Worm (Caenorhabditis elegans) whole organism, L1 larva: ENCODE results near the gene his-42.

ENCODE experiments used
- C16A3.4 ChIP-seq: fragments of 150-350 bp; optimal IDR thresholded peaks from 2 replicates; lab custom pipeline; 2014; ENCODE audit warnings: missing biosample characterization, missing genetic modification characterization
- Y116A8C.19 ChIP-seq: sonication (generic microtip); optimal IDR thresholded peaks from 2 replicates; lab custom pipeline; 2016; ENCODE audit warnings: missing compliant biosample characterization, missing genetic modification characterization, borderline replicate concordance
- alr-1 ChIP-seq: fragments of 200-800 bp; sonication (Bioruptor generic); optimal IDR thresholded peaks from 2 replicates; lab custom pipeline; 2018; ENCODE audit warnings: borderline replicate concordance, mild to moderate bottlenecking, missing genetic modification characterization, missing compliant biosample characterization
- ama-1 ChIP-seq: fragments of 150-350 bp; optimal IDR thresholded peaks from 2 replicates; lab custom pipeline; 2014
- ceh-8 ChIP-seq: fragments of 200-800 bp; sonication (Bioruptor generic); optimal IDR thresholded peaks from 2 replicates; lab custom pipeline; 2018; ENCODE audit warnings: mild to moderate bottlenecking, missing genetic modification characterization, moderate library complexity, missing compliant biosample characterization
- ceh-82 ChIP-seq, 3 experiments: fragments of 150-350 bp in 1 of 3; sonication (generic microtip) in 2 of 3; optimal IDR thresholded peaks; 2 replicates each; lab custom pipeline; 2014 to 2017; ENCODE audit warnings: missing biosample characterization in 3 of 3, missing genetic modification characterization in 3 of 3
- ceh-88 ChIP-seq: fragments of 200-800 bp; sonication (Bioruptor generic); IDR thresholded peaks from 2 replicates; pipeline ENCODE4 v1.3.6; 2022; ENCODE audit warnings: missing genetic modification characterization, missing compliant biosample characterization
- ceh-90 ChIP-seq: sonication (generic microtip); optimal IDR thresholded peaks from 2 replicates; lab custom pipeline; 2016; ENCODE audit warnings: missing genetic modification characterization, missing compliant biosample characterization
- dsc-1 ChIP-seq: sonication (generic microtip); optimal IDR thresholded peaks from 2 replicates; lab custom pipeline; 2016; ENCODE audit warnings: mild to moderate bottlenecking, missing genetic modification characterization, missing compliant biosample characterization
- efl-1 ChIP-seq, 4 experiments: fragments of 150-350 bp; optimal IDR thresholded peaks in 3 of 4; peaks in 1 of 4; 1 replicate in 1 of 4; 2 replicates in 3 of 4; lab custom pipeline; 2014; ENCODE audit warnings: missing biosample characterization in 2 of 4, missing genetic modification characterization in 2 of 4, missing genetic modification reagents in 2 of 4
- ets-5 ChIP-seq: fragments of 200-800 bp; sonication (Bioruptor generic); IDR thresholded peaks from 2 replicates; pipeline ENCODE4 v1.3.6; 2022; ENCODE audit warnings: missing genetic modification characterization, missing compliant biosample characterization
- fkh-8 ChIP-seq: sonication (generic microtip); optimal IDR thresholded peaks from 2 replicates; lab custom pipeline; 2016; ENCODE audit warnings: mild to moderate bottlenecking, missing genetic modification characterization, missing compliant biosample characterization
- fos-1 ChIP-seq: fragments of 150-350 bp; optimal IDR thresholded peaks from 2 replicates; lab custom pipeline; 2014; ENCODE audit warnings: missing biosample characterization, missing genetic modification characterization
- grh-1 ChIP-seq: fragments of 200-800 bp; sonication (Bioruptor generic); IDR thresholded peaks from 2 replicates; pipeline ENCODE4 v1.3.6; 2022; ENCODE audit warnings: missing genetic modification reagents, missing genetic modification characterization, missing compliant biosample characterization
- hlh-4 ChIP-seq: sonication (generic microtip); optimal IDR thresholded peaks from 2 replicates; lab custom pipeline; 2016; ENCODE audit warnings: mild to moderate bottlenecking, missing genetic modification characterization, missing compliant biosample characterization
- hpl-2 ChIP-seq: fragments of 150-350 bp; optimal IDR thresholded peaks from 2 replicates; lab custom pipeline; 2014; ENCODE audit warnings: missing biosample characterization, missing genetic modification reagents, missing genetic modification characterization
- irx-1 ChIP-seq: sonication (generic microtip); optimal IDR thresholded peaks from 2 replicates; lab custom pipeline; 2016; ENCODE audit warnings: missing genetic modification characterization, missing compliant biosample characterization
- isw-1 ChIP-seq: fragments of 200-800 bp; sonication (Bioruptor generic); IDR thresholded peaks from 2 replicates; pipeline ENCODE4 v1.3.6; 2022; ENCODE audit warnings: missing genetic modification characterization, missing compliant biosample characterization
- lin-13 ChIP-seq: fragments of 150-350 bp; optimal IDR thresholded peaks from 2 replicates; lab custom pipeline; 2014; ENCODE audit warnings: missing biosample characterization, missing genetic modification reagents, missing genetic modification characterization
- lin-14 ChIP-seq: fragments of 200-800 bp; sonication (Bioruptor generic); optimal IDR thresholded peaks from 2 replicates; lab custom pipeline; 2018; ENCODE audit warnings: mild to moderate bottlenecking, missing genetic modification characterization, moderate library complexity, missing compliant biosample characterization
- lin-15B ChIP-seq: fragments of 150-350 bp; sonication (generic microtip); optimal IDR thresholded peaks from 3 replicates; lab custom pipeline; 2014; ENCODE audit warnings: missing biosample characterization, missing genetic modification characterization
- lin-39 ChIP-seq: fragments of 150-350 bp; optimal IDR thresholded peaks from 2 replicates; lab custom pipeline; 2014; ENCODE audit warnings: missing biosample characterization, missing genetic modification reagents, missing genetic modification characterization
- lir-3 ChIP-seq: sonication (generic microtip); optimal IDR thresholded peaks from 2 replicates; lab custom pipeline; 2016; ENCODE audit warnings: mild to moderate bottlenecking, missing genetic modification characterization, moderate library complexity, missing compliant biosample characterization; ENCODE audit not compliant: poor library complexity
- mef-2 ChIP-seq: fragments of 150-350 bp; optimal IDR thresholded peaks from 2 replicates; lab custom pipeline; 2014; ENCODE audit warnings: missing biosample characterization, missing genetic modification characterization
- nhr-12 ChIP-seq: sonication (generic microtip); optimal IDR thresholded peaks from 2 replicates; lab custom pipeline; 2017; ENCODE audit warnings: missing biosample characterization, missing genetic modification characterization
- nhr-20 ChIP-seq: sonication (generic microtip); optimal IDR thresholded peaks from 2 replicates; lab custom pipeline; 2016; ENCODE audit warnings: mild to moderate bottlenecking, missing genetic modification characterization, missing compliant biosample characterization
- nhr-28 ChIP-seq: fragments of 150-350 bp; optimal IDR thresholded peaks from 2 replicates; lab custom pipeline; 2014; ENCODE audit warnings: missing biosample characterization, missing genetic modification characterization
- nhr-47 ChIP-seq: sonication (generic microtip); optimal IDR thresholded peaks from 2 replicates; lab custom pipeline; 2016; ENCODE audit warnings: mild to moderate bottlenecking, missing genetic modification characterization, moderate library complexity, missing compliant biosample characterization
- nhr-77 ChIP-seq: fragments of 150-350 bp; optimal IDR thresholded peaks from 2 replicates; lab custom pipeline; 2014; ENCODE audit warnings: missing biosample characterization, missing genetic modification characterization
- nhr-85 ChIP-seq: sonication (generic microtip); peaks from one replicate; lab custom pipeline; 2016; ENCODE audit warnings: missing genetic modification characterization, inconsistent platforms, missing compliant biosample characterization
- pax-3 ChIP-seq: fragments of 200-800 bp; sonication (Bioruptor generic); optimal IDR thresholded peaks from 2 replicates; lab custom pipeline; 2018; ENCODE audit warnings: mild to moderate bottlenecking, missing genetic modification characterization, moderate library complexity, missing compliant biosample characterization
- pqm-1 ChIP-seq: sonication (generic microtip); optimal IDR thresholded peaks from 3 replicates; lab custom pipeline; 2017; ENCODE audit warnings: missing biosample characterization, missing genetic modification characterization
- rnt-1 ChIP-seq: sonication (generic microtip); optimal IDR thresholded peaks from 2 replicates; lab custom pipeline; 2016; ENCODE audit warnings: mild to moderate bottlenecking, missing genetic modification characterization, moderate library complexity, missing compliant biosample characterization
- skn-1 ChIP-seq: fragments of 150-350 bp; optimal IDR thresholded peaks from 2 replicates; lab custom pipeline; 2014; ENCODE audit warnings: missing biosample characterization, missing genetic modification characterization
- snpc-4 ChIP-seq: fragments of 150-350 bp; optimal IDR thresholded peaks from 2 replicates; lab custom pipeline; 2014; ENCODE audit warnings: missing biosample characterization, missing genetic modification characterization
- sup-37 ChIP-seq: fragments of 200-800 bp; sonication (Bioruptor generic); optimal IDR thresholded peaks from 2 replicates; lab custom pipeline; 2018; ENCODE audit warnings: mild to moderate bottlenecking, missing genetic modification characterization, missing compliant biosample characterization
- swsn-7 ChIP-seq: sonication (generic microtip); optimal IDR thresholded peaks from 2 replicates; lab custom pipeline; 2016; ENCODE audit warnings: missing genetic modification characterization, missing compliant biosample characterization
- unc-130 ChIP-seq: fragments of 150-350 bp; optimal IDR thresholded peaks from 2 replicates; lab custom pipeline; 2017; ENCODE audit warnings: missing biosample characterization, missing genetic modification characterization, inconsistent platforms
- unc-86 ChIP-seq: sonication (generic microtip); optimal IDR thresholded peaks from 2 replicates; lab custom pipeline; 2016; ENCODE audit warnings: missing genetic modification characterization, missing compliant biosample characterization
- vab-15 ChIP-seq: sonication (generic microtip); optimal IDR thresholded peaks from 2 replicates; lab custom pipeline; 2017; ENCODE audit warnings: missing genotype, mild to moderate bottlenecking, missing genetic modification characterization, missing compliant biosample characterization
- zag-1 ChIP-seq: fragments of 150-350 bp; optimal IDR thresholded peaks from 2 replicates; lab custom pipeline; 2014; ENCODE audit warnings: missing biosample characterization, missing genetic modification characterization
- zip-4 ChIP-seq: fragments of 200-800 bp; sonication (Bioruptor generic); optimal IDR thresholded peaks from 2 replicates; lab custom pipeline; 2018; ENCODE audit warnings: mild to moderate bottlenecking, missing genetic modification characterization, moderate library complexity, missing compliant biosample characterization
- ztf-4 ChIP-seq: fragments of 150-350 bp; optimal IDR thresholded peaks from 2 replicates; lab custom pipeline; 2014; ENCODE audit warnings: missing biosample characterization, missing genetic modification characterization

The his-42 gene

DNA sequence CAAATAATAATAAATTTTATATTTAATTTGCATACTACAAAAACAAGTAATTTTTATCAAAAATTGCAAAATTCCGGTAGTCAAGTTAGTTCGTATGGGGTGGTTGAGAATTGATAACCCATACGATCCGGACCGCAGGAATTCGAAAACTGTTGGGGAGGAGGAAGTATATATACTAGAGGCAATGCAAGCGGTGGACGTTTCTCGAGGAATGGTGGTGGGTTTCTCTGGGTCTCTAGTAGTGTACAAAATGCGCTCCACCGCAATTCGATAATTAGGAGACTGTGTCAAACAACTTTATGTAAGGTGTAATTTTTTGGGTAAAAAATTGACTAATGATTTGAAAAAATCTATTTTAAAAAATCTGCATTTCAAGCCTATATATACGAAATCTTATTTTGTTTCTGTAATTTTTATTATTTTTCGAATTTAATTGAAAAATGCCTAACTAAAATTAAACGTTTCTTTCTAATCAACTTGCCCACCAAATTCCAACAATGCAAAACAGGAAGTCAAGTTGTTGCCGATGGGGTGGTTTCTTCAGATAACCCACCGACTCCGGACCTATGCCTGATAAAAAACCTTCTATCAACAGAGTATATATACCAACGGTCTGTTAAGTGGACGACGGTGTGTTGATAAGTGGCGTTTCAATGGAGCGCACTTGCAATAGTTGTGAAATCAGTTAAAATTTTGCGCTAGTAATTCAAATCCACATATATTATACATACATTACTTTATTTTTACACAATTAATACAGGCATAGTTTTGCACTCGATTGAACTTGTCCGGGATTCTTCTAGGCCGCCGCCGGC is 6.1 kb upstream of the his-42 start (continued):
- peak; percentile 77 to 82 for TF ChIP-seq efl-1 (optimal IDR thresholded peaks at IDR 0.05; lab: Kevin White, UChicago)
- peak; percentile 73 to 98 for TF ChIP-seq efl-1 (GFP tag; optimal IDR thresholded peaks at IDR 0.05 in 1 of 2; lab: Kevin White, UChicago)
- TF ChIP-seq irx-1 (tag; lab: Kevin White, UChicago), result peak; percentile 94
- TF ChIP-seq unc-130 (tag; lab: Kevin White, UChicago), result peak; percentile 97
- TF ChIP-seq dsc-1 (tag; lab: Kevin White, UChicago), result peak; percentile 99
- peak; percentile 92 for TF ChIP-seq lin-14 (GFP tag; lab: Kevin White, UChicago)
- peak; percentile 95 for TF ChIP-seq C16A3.4 (tag; lab: Kevin White, UChicago)
- no peak for TF ChIP-seq alr-1
- peak; percentile 88 for TF ChIP-seq lin-15B
- peak; percentile 65 for TF ChIP-seq sup-37 (GFP tag; lab: Kevin White, UChicago)
- TF ChIP-seq nhr-28 (tag; lab: Kevin White, UChicago), result no peak
- TF ChIP-seq isw-1 (GFP tag; lab: Robert Waterston, UW), result peak; percentile 72
- peak; percentile 49 for TF ChIP-seq mef-2 (tag; lab: Kevin White, UChicago)
- peak; percentile 100 for TF ChIP-seq snpc-4 (tag; lab: Kevin White, UChicago)
- TF ChIP-seq pqm-1 (tag; lab: Kevin White, UChicago), result no peak
- TF ChIP-seq ztf-4 (tag; lab: Kevin White, UChicago), result peak; percentile 88
- TF ChIP-seq lin-13 (GFP tag; lab: Kevin White, UChicago), result peak; percentile 94
- peak; percentile 90 for TF ChIP-seq fos-1 (tag; lab: Kevin White, UChicago)
- no peak for TF ChIP-seq ets-5 (GFP tag; lab: Robert Waterston, UW)
- TF ChIP-seq nhr-77, result peak; percentile 91
- peak; percentile 65 for TF ChIP-seq skn-1 (tag; lab: Kevin White, UChicago)
- peak; percentile 17 for TF ChIP-seq nhr-12 (tag; lab: Kevin White, UChicago)
- peak; percentile 86 for TF ChIP-seq ceh-88
- peak; percentile 97 for TF ChIP-seq swsn-7
- peak; percentile 92 for TF ChIP-seq lin-39
- peak; percentile 87 for TF ChIP-seq rnt-1 (tag; lab: Kevin White, UChicago)
- peak; percentile 20 for TF ChIP-seq ceh-90
- TF ChIP-seq nhr-85, result peak; percentile 93
- peak; percentile 50 for TF ChIP-seq Y116A8C.19 (tag; lab: Kevin White, UChicago)
- peak; percentile 88 for TF ChIP-seq zip-4
- TF ChIP-seq unc-86 (tag; lab: Kevin White, UChicago), result peak; percentile 91
- TF ChIP-seq grh-1 (GFP tag; lab: Robert Waterston, UW), result peak; percentile 79
- peak; percentile 51 for TF ChIP-seq hlh-4 (tag; lab: Kevin White, UChicago)
- TF ChIP-seq nhr-20, result peak; percentile 97
- peak; percentile 91 for TF ChIP-seq pax-3 (tag; lab: Kevin White, UChicago)
- no peak for TF ChIP-seq zag-1 (tag; lab: Kevin White, UChicago)
- peak; percentile 94 for TF ChIP-seq ceh-8 (GFP tag; lab: Kevin White, UChicago)
- peak; percentile 88 to 89 (median 89) for TF ChIP-seq ceh-82 (tag; optimal IDR thresholded peaks at IDR 0.05; lab: Kevin White, UChicago)
- TF ChIP-seq nhr-47 (tag; lab: Kevin White, UChicago), result peak; percentile 98
- peak; percentile 62 for TF ChIP-seq vab-15 (tag; lab: Kevin White, UChicago)
- peak; percentile 84 for TF ChIP-seq lir-3
- peak; percentile 89 for TF ChIP-seq fkh-8 (tag; lab: Kevin White, UChicago)
- peak; percentile 85 for TF ChIP-seq ama-1 (lab: Kevin White, UChicago)
- TF ChIP-seq hpl-2, result no peak
